Worm (Caenorhabditis elegans): ENCODE results near the gene srx-56.
A peak's percentile ranks its signal among the peaks of the same experiment; 100 is the strongest.

Gene srx-56

ce11 chrV:7356684-7357083 lies 17.5 kb upstream of the srx-56 start, which contains the start of gene C03G6.21:
C03G6.21 (minus strand) TSS chrV:7356784.
- no peak for TF ChIP-seq lag-1 (GFP tag; IDR thresholded peaks at IDR 0.05)

- TF ChIP-seq ztf-6 (GFP tag; IDR thresholded peaks at IDR 0.05) (no peak), egl-18 (GFP tag; IDR thresholded peaks at IDR 0.05) (no peak), nfya-2 (GFP tag; IDR thresholded peaks at IDR 0.05) (no peak), lag-1 (GFP tag; IDR thresholded peaks at IDR 0.05) (no peak), Y67H2A.10 (GFP tag; conservative IDR thresholded peaks at IDR 0.05) (no peak), F23B12.7 (tag; optimal IDR thresholded peaks at IDR 0.05; ENCODE audit: insufficient read depth) (no peak), ceh-27 (GFP tag; optimal IDR thresholded peaks at IDR 0.05) (no peak), ceh-100 (GFP tag; IDR thresholded peaks at IDR 0.05) (no peak), lin-54 (GFP tag; optimal IDR thresholded peaks at IDR 0.05) (no peak), F39B2.1 (GFP tag; IDR thresholded peaks at IDR 0.05) (no peak)
Observed at ce11 chrV:7357132-7357531, 17.1 kb upstream of the srx-56 start, which contains the start of gene C03G6.6. C03G6.6 (plus strand) TSS chrV:7357432.

ce11 chrV:7361673-7362072 lies 12.5 kb upstream of the srx-56 start, which contains the start of gene cyp-35A1:
cyp-35A1 (minus strand) TSS chrV:7361773.
- TF ChIP-seq repo-1 (tag; optimal IDR thresholded peaks at IDR 0.05): no peak
- TF ChIP-seq egl-44 (GFP tag; IDR thresholded peaks at IDR 0.05): no peak
- no peak for TF ChIP-seq F49E8.2 (tag; optimal IDR thresholded peaks at IDR 0.05; ENCODE audit: insufficient read depth)
- no peak for TF ChIP-seq zim-3 (tag; optimal IDR thresholded peaks at IDR 0.05)
- no peak for TF ChIP-seq F10E7.11 (tag; optimal IDR thresholded peaks at IDR 0.05)

ce11 chrV:7364059-7364458 lies 10.1 kb upstream of the srx-56 start, which contains the start of gene cyp-35A2:
cyp-35A2 (minus strand) TSS chrV:7364182.
- TF ChIP-seq nhr-80 (tag; optimal IDR thresholded peaks at IDR 0.05) (peak; percentile 59), snpc-3.4 (tag; optimal IDR thresholded peaks at IDR 0.05) (no peak), zim-3 (tag; optimal IDR thresholded peaks at IDR 0.05) (no peak), egrh-3 (GFP tag; IDR thresholded peaks at IDR 0.05) (no peak), C17E4.6 (GFP tag; IDR thresholded peaks at IDR 0.05) (no peak), somi-1 (GFP tag; optimal IDR thresholded peaks at IDR 0.05) (no peak), T07F8.4 (tag; optimal IDR thresholded peaks at IDR 0.05) (no peak), B0019.2 (GFP tag; conservative IDR thresholded peaks at IDR 0.05) (no peak), snpc-4 (GFP tag; optimal IDR thresholded peaks at IDR 0.05) (no peak), snpc-4 (tag; optimal IDR thresholded peaks at IDR 0.05) (no peak)

- TF ChIP-seq hlh-26 (GFP tag; conservative IDR thresholded peaks at IDR 0.05): no peak
- TF ChIP-seq let-607 (tag; optimal IDR thresholded peaks at IDR 0.05): no peak
- no peak for TF ChIP-seq F33H1.4 (GFP tag; IDR thresholded peaks at IDR 0.05)
- TF ChIP-seq lsy-27 (tag; optimal IDR thresholded peaks at IDR 0.05; ENCODE audit: borderline replicate concordance, insufficient read depth): no peak
- TF ChIP-seq ztf-26 (tag; optimal IDR thresholded peaks at IDR 0.05): no peak
- TF ChIP-seq ztf-6 (GFP tag; IDR thresholded peaks at IDR 0.05): no peak
- no peak for TF ChIP-seq lag-1 (GFP tag; IDR thresholded peaks at IDR 0.05)
- no peak for TF ChIP-seq hmg-1.2 (GFP tag; IDR thresholded peaks at IDR 0.05)
Observed at ce11 chrV:7364951-7365350, 9.2 kb upstream of the srx-56 start, which contains the start of gene exc-13. exc-13 (plus strand) TSS chrV:7365251.

Measured in whole organism, young adult.